Worm (Caenorhabditis elegans): ENCODE data around the gene C28H8.8.

DNA sequence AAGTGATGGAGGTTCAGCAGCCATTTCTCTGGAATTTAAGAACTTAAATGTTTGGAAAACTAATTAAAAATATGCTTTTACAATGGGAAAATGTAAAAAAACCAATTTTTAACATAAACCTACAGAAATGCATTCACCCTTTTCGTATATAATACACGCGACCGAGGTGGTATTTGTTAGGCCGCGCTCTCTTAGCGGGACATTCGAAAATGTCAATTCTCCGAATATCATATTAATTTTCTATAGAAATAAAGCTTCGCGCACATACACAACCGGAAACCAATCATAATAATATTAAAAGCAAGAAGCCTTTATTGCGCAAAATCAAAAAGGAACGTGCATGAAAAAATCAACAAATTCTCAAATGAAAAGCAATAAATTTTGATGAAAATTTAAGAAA lies 35.3 kb downstream of the C28H8.8 start, which contains the start of gene ddx-23:
- TF ChIP-seq unc-86 (tag; optimal IDR thresholded peaks at IDR 0.05), result no peak
- no peak for TF ChIP-seq unc-3 (GFP tag; conservative IDR thresholded peaks at IDR 0.05)
- no peak for TF ChIP-seq unc-3 (tag; optimal IDR thresholded peaks at IDR 0.05)
- TF ChIP-seq nhr-11 (tag; optimal IDR thresholded peaks at IDR 0.05), result no peak
- peak; percentile 93 for TF ChIP-seq ets-4 (tag; optimal IDR thresholded peaks at IDR 0.05)
- no peak for TF ChIP-seq C38D4.7 (GFP tag; optimal IDR thresholded peaks at IDR 0.05)
- TF ChIP-seq npax-4 (tag; optimal IDR thresholded peaks at IDR 0.05), result no peak
- no peak for TF ChIP-seq nfya-1 (tag; optimal IDR thresholded peaks at IDR 0.05)
